Fruit fly (Drosophila melanogaster) whole organism, embryonic: ENCODE results near the gene GABPI.

Source experiments
- ATbp ChIP-seq: fragments of 200-800 bp; sonication (Bioruptor generic); optimal IDR thresholded peaks from 2 replicates; lab custom pipeline; 2017; ENCODE audit warnings: missing biosample characterization, mild to moderate bottlenecking, missing genetic modification characterization, missing genetic modification reagents
- B-H2 ChIP-seq: fragments of 200-800 bp; sonication (Bioruptor generic); optimal IDR thresholded peaks from 2 replicates; lab custom pipeline; 2018; ENCODE audit warnings: missing biosample characterization, mild to moderate bottlenecking, missing genetic modification characterization
- CG10267 ChIP-seq: fragments of 200-800 bp; sonication (Bioruptor generic); optimal IDR thresholded peaks from 2 replicates; lab custom pipeline; 2018; ENCODE audit warnings: missing biosample characterization, mild to moderate bottlenecking, missing genetic modification characterization, moderate library complexity
- CG10274 ChIP-seq: fragments of 200-800 bp; sonication (Bioruptor generic); optimal IDR thresholded peaks from 3 replicates; lab custom pipeline; 2017; ENCODE audit warnings: missing biosample characterization, mild to moderate bottlenecking, missing genetic modification characterization
- CG12071 ChIP-seq: fragments of 200-800 bp; sonication (Bioruptor generic); optimal IDR thresholded peaks from 3 replicates; lab custom pipeline; 2018; ENCODE audit warnings: missing biosample characterization, mild to moderate bottlenecking, missing genetic modification characterization
- CG12299 ChIP-seq: fragments of 200-800 bp; sonication (Bioruptor generic); optimal IDR thresholded peaks from 2 replicates; lab custom pipeline; 2018; ENCODE audit warnings: missing biosample characterization, mild to moderate bottlenecking, missing genetic modification characterization
- CG12659 ChIP-seq: fragments of 200-800 bp; sonication (Bioruptor generic); optimal IDR thresholded peaks from 3 replicates; lab custom pipeline; 2017; ENCODE audit warnings: mild to moderate bottlenecking, missing biosample characterization, missing genetic modification reagents, missing genetic modification characterization
- CG13424 ChIP-seq: fragments of 200-800 bp; sonication (Bioruptor generic); optimal IDR thresholded peaks from 2 replicates; lab custom pipeline; 2019; ENCODE audit warnings: missing biosample characterization, mild to moderate bottlenecking, missing genetic modification characterization, moderate library complexity
- CG15011 ChIP-seq: fragments of 200-800 bp; sonication (Bioruptor generic); optimal IDR thresholded peaks from 3 replicates; lab custom pipeline; 2018; ENCODE audit warnings: missing biosample characterization, mild to moderate bottlenecking, missing genetic modification characterization
- CG16813 ChIP-seq: fragments of 200-800 bp; sonication (Bioruptor generic); IDR thresholded peaks from 3 replicates; pipeline ENCODE4 v1.3.6; 2022; ENCODE audit warnings: missing biosample characterization, missing genetic modification characterization; ENCODE audit not compliant: partially characterized antibody
- CG17186 ChIP-seq: fragments of 200-800 bp; sonication (Bioruptor generic); optimal IDR thresholded peaks from 3 replicates; lab custom pipeline; 2017; ENCODE audit warnings: missing biosample characterization, missing genetic modification reagents, missing genetic modification characterization
- CG17359 ChIP-seq: fragments of 200-800 bp; sonication (Bioruptor generic); optimal IDR thresholded peaks from 3 replicates; lab custom pipeline; 2018; ENCODE audit warnings: missing biosample characterization, mild to moderate bottlenecking, missing genetic modification characterization, moderate library complexity
- CG17385 ChIP-seq: fragments of 200-800 bp; sonication (Bioruptor generic); optimal IDR thresholded peaks from 3 replicates; lab custom pipeline; 2018; ENCODE audit warnings: missing biosample characterization, mild to moderate bottlenecking, missing genetic modification characterization
- CG18011 ChIP-seq: fragments of 200-800 bp; sonication (Bioruptor generic); optimal IDR thresholded peaks from 2 replicates; lab custom pipeline; 2017; ENCODE audit warnings: missing biosample characterization, missing genetic modification characterization, mild to moderate bottlenecking, moderate library complexity, missing genotype
- CG18619 ChIP-seq: fragments of 200-800 bp; sonication (Bioruptor generic); optimal IDR thresholded peaks from 3 replicates; lab custom pipeline; 2017; ENCODE audit warnings: missing biosample characterization, mild to moderate bottlenecking, missing genetic modification characterization
- CG30020 ChIP-seq: fragments of 200-800 bp; optimal IDR thresholded peaks from 2 replicates; lab custom pipeline; 2019; ENCODE audit warnings: missing biosample characterization, mild to moderate bottlenecking, missing genetic modification characterization, moderate library complexity
- CG3407 ChIP-seq: fragments of 200-800 bp; sonication (Bioruptor generic); optimal IDR thresholded peaks from 2 replicates; lab custom pipeline; 2018; ENCODE audit warnings: missing biosample characterization, mild to moderate bottlenecking, missing genetic modification characterization
- CG5245 ChIP-seq: fragments of 200-800 bp; sonication (Bioruptor generic); optimal IDR thresholded peaks from 3 replicates; lab custom pipeline; 2016; ENCODE audit warnings: missing biosample characterization, missing genetic modification characterization
- CG6654 ChIP-seq: fragments of 200-800 bp; sonication (Bioruptor generic); optimal IDR thresholded peaks from 2 replicates; lab custom pipeline; 2017; ENCODE audit warnings: missing biosample characterization, mild to moderate bottlenecking, missing genetic modification characterization
- CG6765 ChIP-seq: fragments of 200-800 bp; sonication (Bioruptor generic); optimal IDR thresholded peaks from 3 replicates; lab custom pipeline; 2017; ENCODE audit warnings: missing biosample characterization, mild to moderate bottlenecking, missing genetic modification characterization
- CG7839 ChIP-seq: fragments of 200-800 bp; sonication (Bioruptor generic); optimal IDR thresholded peaks from 3 replicates; lab custom pipeline; 2018; ENCODE audit warnings: missing biosample characterization, mild to moderate bottlenecking, missing genetic modification characterization, moderate library complexity
- CG9609 ChIP-seq: fragments of 200-800 bp; sonication (Bioruptor generic); optimal IDR thresholded peaks from 3 replicates; lab custom pipeline; 2016; ENCODE audit warnings: missing biosample characterization, missing genetic modification characterization
- CG9932 ChIP-seq: fragments of 200-800 bp; sonication (Bioruptor generic); IDR thresholded peaks from 2 replicates; pipeline ENCODE4 v1.3.6; 2022; ENCODE audit warnings: missing biosample characterization, missing genetic modification characterization
- CoRest ChIP-seq: fragments of 200-800 bp; sonication (Bioruptor generic); optimal IDR thresholded peaks from 3 replicates; lab custom pipeline; 2018; ENCODE audit warnings: missing biosample characterization, mild to moderate bottlenecking, missing genetic modification characterization, moderate library complexity
- CrebB ChIP-seq: fragments of 200-800 bp; sonication (Bioruptor generic); optimal IDR thresholded peaks from 3 replicates; lab custom pipeline; 2018; ENCODE audit warnings: missing biosample characterization, mild to moderate bottlenecking, missing genetic modification characterization
- Eip74EF ChIP-seq, 2 experiments: fragments of 200-800 bp in 1 of 2; fragments of >200 bp in 1 of 2; sonication (Bioruptor generic) in 1 of 2; optimal IDR thresholded peaks; 2 replicates each; lab custom pipeline; 2017 to 2019; ENCODE audit warnings: missing biosample characterization in 2 of 2, missing genetic modification characterization in 2 of 2, mild to moderate bottlenecking in 1 of 2, moderate library complexity in 1 of 2
- Hand ChIP-seq: fragments of 200-800 bp; sonication (Bioruptor generic); optimal IDR thresholded peaks from 2 replicates; lab custom pipeline; 2017; ENCODE audit warnings: mild to moderate bottlenecking, missing biosample characterization, missing genetic modification reagents, missing genetic modification characterization
- MTF-1 ChIP-seq: fragments of 200-800 bp; sonication (Bioruptor generic); optimal IDR thresholded peaks from 2 replicates; lab custom pipeline; 2018; ENCODE audit warnings: missing biosample characterization, mild to moderate bottlenecking, missing genetic modification characterization, borderline replicate concordance
- Mes4 ChIP-seq: fragments of 200-800 bp; sonication (Bioruptor generic); optimal IDR thresholded peaks from 2 replicates; lab custom pipeline; 2016; ENCODE audit warnings: missing biosample characterization, missing genetic modification characterization
- Oaz ChIP-seq: fragments of 200-800 bp; sonication (Bioruptor generic); IDR thresholded peaks from 2 replicates; pipeline ENCODE4 v1.3.6; 2022; ENCODE audit warnings: missing biosample characterization, missing genetic modification characterization
- Pdp1 ChIP-seq, 2 experiments: fragments of 200-800 bp; sonication (Bioruptor generic); optimal IDR thresholded peaks; 3 replicates each; lab custom pipeline; 2016; ENCODE audit warnings: missing biosample characterization in 2 of 2, missing genetic modification characterization in 2 of 2, mild to moderate bottlenecking in 1 of 2, moderate library complexity in 1 of 2
- Side ChIP-seq: fragments of 200-800 bp; sonication (Bioruptor generic); optimal IDR thresholded peaks from 2 replicates; lab custom pipeline; 2016; ENCODE audit warnings: missing biosample characterization, missing genetic modification characterization
- ap ChIP-seq: fragments of 200-800 bp; sonication (Bioruptor generic); IDR thresholded peaks from 2 replicates; pipeline ENCODE4 v1.3.6; 2022; ENCODE audit warnings: missing biosample characterization, missing genetic modification characterization
- az2 ChIP-seq: fragments of 200-800 bp; sonication (Bioruptor generic); optimal IDR thresholded peaks from 3 replicates; lab custom pipeline; 2016; ENCODE audit warnings: missing biosample characterization, missing genetic modification characterization
- corto ChIP-seq: fragments of 200-800 bp; sonication (Bioruptor generic); optimal IDR thresholded peaks from 2 replicates; lab custom pipeline; 2016; ENCODE audit warnings: missing biosample characterization, mild to moderate bottlenecking, missing genetic modification characterization, moderate library complexity
- cwo ChIP-seq: fragments of 200-800 bp; sonication (Bioruptor generic); optimal IDR thresholded peaks from 3 replicates; lab custom pipeline; 2017; ENCODE audit warnings: missing biosample characterization, missing genetic modification characterization, mild to moderate bottlenecking, moderate library complexity, missing genetic modification reagents
- disco-r ChIP-seq: fragments of 200-800 bp; sonication (Bioruptor generic); optimal IDR thresholded peaks from 2 replicates; lab custom pipeline; 2016; ENCODE audit warnings: missing biosample characterization, missing genetic modification characterization
- knrl ChIP-seq: fragments of 200-800 bp; sonication (Bioruptor generic); IDR thresholded peaks from 3 replicates; pipeline ENCODE4 v1.3.6; 2022; ENCODE audit warnings: missing biosample characterization, missing genetic modification characterization; ENCODE audit not compliant: partially characterized antibody
- nerfin-1 ChIP-seq: fragments of 200-800 bp; sonication (Bioruptor generic); optimal IDR thresholded peaks from 3 replicates; lab custom pipeline; 2019; ENCODE audit warnings: missing biosample characterization, mild to moderate bottlenecking, missing genetic modification characterization, moderate library complexity
- odd ChIP-seq: fragments of 200-800 bp; sonication (Bioruptor generic); optimal IDR thresholded peaks from 2 replicates; lab custom pipeline; 2017; ENCODE audit warnings: missing biosample characterization, mild to moderate bottlenecking, missing genetic modification characterization
- phol ChIP-seq: fragments of 200-800 bp; sonication (Bioruptor generic); optimal IDR thresholded peaks from 3 replicates; lab custom pipeline; 2018; ENCODE audit warnings: missing biosample characterization, mild to moderate bottlenecking, missing genetic modification characterization, moderate library complexity
- pzg ChIP-seq: fragments of 200-800 bp; sonication (Bioruptor generic); optimal IDR thresholded peaks from 3 replicates; lab custom pipeline; 2018; ENCODE audit warnings: missing biosample characterization, mild to moderate bottlenecking, missing genetic modification characterization, moderate library complexity
- ranshi ChIP-seq: fragments of 200-800 bp; sonication (Bioruptor generic); IDR thresholded peaks from 2 replicates; pipeline ENCODE4 v1.3.6; 2022; ENCODE audit warnings: missing biosample characterization, missing genetic modification characterization
- repo ChIP-seq: fragments of 200-800 bp; sonication (Bioruptor generic); optimal IDR thresholded peaks from 2 replicates; lab custom pipeline; 2016; ENCODE audit warnings: missing biosample characterization, missing genetic modification characterization
- sc ChIP-seq, 3 experiments: fragments of >200 bp in 2 of 3; fragments of 200-800 bp in 1 of 3; sonication (Bioruptor generic) in 1 of 3; optimal IDR thresholded peaks; 2 replicates in 2 of 3; 3 replicates in 1 of 3; lab custom pipeline; 2017; ENCODE audit warnings: mild to moderate bottlenecking in 1 of 3, missing biosample characterization in 1 of 3, missing genetic modification characterization in 1 of 3, missing genetic modification reagents in 1 of 3
- tna ChIP-seq: fragments of 200-800 bp; sonication (Bioruptor generic); IDR thresholded peaks from 2 replicates; pipeline ENCODE4 v1.3.6; 2022; ENCODE audit warnings: missing biosample characterization, missing genetic modification characterization; ENCODE audit not compliant: partially characterized antibody
- trh ChIP-seq: fragments of 200-800 bp; sonication (Bioruptor generic); optimal IDR thresholded peaks from 2 replicates; lab custom pipeline; 2016; ENCODE audit warnings: missing biosample characterization, missing genetic modification characterization
- vvl ChIP-seq: fragments of 200-800 bp; sonication (Bioruptor generic); IDR thresholded peaks from 2 replicates; pipeline ENCODE4 v1.3.6; 2022; ENCODE audit warnings: missing biosample characterization, missing genetic modification characterization
- z ChIP-seq: fragments of 200-800 bp; sonication (Bioruptor generic); IDR thresholded peaks from 3 replicates; pipeline ENCODE4 v1.3.6; 2022; ENCODE audit warnings: missing biosample characterization, missing genetic modification characterization

GABPI gene

dm6 chr2L:3003399-3003798 is 26.9 kb upstream of the GABPI start (continued):
- TF ChIP-seq CG15011 (no peak), CG9932 (GFP tag; lab: Robert Waterston, UW) (no peak), CG9609 (GFP tag; lab: Kevin White, UChicago) (no peak), az2 (GFP tag; lab: Kevin White, UChicago) (peak; percentile 17), CG18011 (no peak), Mes4 (GFP tag; lab: Kevin White, UChicago) (no peak), CG7839 (tag; lab: Kevin White, UChicago) (peak; percentile 54), Pdp1 (GFP tag; optimal IDR thresholded peaks at IDR 0.05; lab: Kevin White, UChicago) (peak in 1 of 2 experiments; percentile 19), CG12071 (peak; percentile 68), Oaz (GFP tag; lab: Robert Waterston, UW) (no peak), disco-r (GFP tag; lab: Kevin White, UChicago) (no peak), tna (GFP tag; lab: Robert Waterston, UW) (no peak), odd (GFP tag; lab: Kevin White, UChicago) (peak; percentile 51), CG30020 (no peak), CoRest (tag; lab: Kevin White, UChicago) (peak; percentile 54), Eip74EF (GFP tag; optimal IDR thresholded peaks at IDR 0.05; lab: Kevin White, UChicago) (peak in 1 of 2 experiments; percentile 74), CG10267 (tag; lab: Kevin White, UChicago) (peak; percentile 30), nerfin-1 (tag; lab: Kevin White, UChicago) (peak; percentile 52), CG17385 (GFP tag; lab: Kevin White, UChicago) (peak; percentile 59), CG18619 (peak; percentile 13), CrebB (no peak), phol (peak; percentile 66), cwo (GFP tag; lab: Kevin White, UChicago) (no peak), CG13424 (tag; lab: Kevin White, UChicago) (peak; percentile 64), CG16813 (GFP tag; lab: Robert Waterston, UW) (no peak), CG3407 (GFP tag; lab: Kevin White, UChicago) (peak; percentile 52), CG17186 (peak; percentile 2), corto (GFP tag; lab: Kevin White, UChicago) (no peak), CG5245 (GFP tag; lab: Kevin White, UChicago) (no peak), CG12659 (GFP tag; lab: Kevin White, UChicago) (peak; percentile 57), CG10274 (no peak), ATbp (GFP tag; lab: Kevin White, UChicago) (peak; percentile 85), ranshi (no peak), sc (optimal IDR thresholded peaks at IDR 0.05; lab: Kevin White, UChicago) (no peak), sc (GFP tag; optimal IDR thresholded peaks at IDR 0.05; lab: Kevin White, UChicago) (peak; percentile 8), pzg (no peak), CG12299 (tag; lab: Kevin White, UChicago) (no peak), knrl (GFP tag; lab: Robert Waterston, UW) (no peak), vvl (GFP tag; lab: Robert Waterston, UW) (peak; percentile 69), Hand (no peak), CG17359 (tag; lab: Kevin White, UChicago) (peak; percentile 80), CG6654 (GFP tag; lab: Kevin White, UChicago) (no peak), MTF-1 (GFP tag; lab: Kevin White, UChicago) (no peak), trh (no peak), repo (GFP tag; lab: Kevin White, UChicago) (no peak), ap (no peak), Side (GFP tag; lab: Kevin White, UChicago) (no peak), B-H2 (GFP tag; lab: Kevin White, UChicago) (no peak), z (no peak), CG6765 (GFP tag; lab: Kevin White, UChicago) (no peak)
